Worm (Caenorhabditis elegans) whole organism, late embryonic: ENCODE data around the gene abu-13.
A peak's percentile ranks its signal among the peaks of the same experiment; 100 is the strongest.
"Not testable (repeated sequence)": the region's sequence is repeated elsewhere in the genome, so short reads cannot be mapped to it uniquely, and the experiment has no call there.

ENCODE experiments used
- C38D4.7 ChIP-seq: fragments of 200-800 bp; sonication (Bioruptor generic); optimal IDR thresholded peaks from 2 replicates; lab custom pipeline; 2018; ENCODE audit warnings: mild to moderate bottlenecking, missing genetic modification characterization, moderate library complexity, missing compliant biosample characterization
- F13H6.1 ChIP-seq: sonication (generic microtip); optimal IDR thresholded peaks from 2 replicates; lab custom pipeline; 2016; ENCODE audit warnings: missing genetic modification characterization, missing compliant biosample characterization
- K02D7.2 ChIP-seq: sonication (generic microtip); optimal IDR thresholded peaks from 2 replicates; lab custom pipeline; 2017; ENCODE audit warnings: mild to moderate bottlenecking, missing genetic modification characterization, missing compliant biosample characterization
- T23F11.4 ChIP-seq: fragments of 200-800 bp; sonication (Bioruptor generic); optimal IDR thresholded peaks from 2 replicates; lab custom pipeline; 2018; ENCODE audit warnings: mild to moderate bottlenecking, missing genetic modification characterization, missing compliant biosample characterization
- Y22D7AL.16 ChIP-seq: sonication (generic microtip); optimal IDR thresholded peaks from 2 replicates; lab custom pipeline; 2016; ENCODE audit warnings: missing genetic modification characterization, missing compliant biosample characterization
- ahr-1 ChIP-seq: sonication (generic microtip); optimal IDR thresholded peaks from 2 replicates; lab custom pipeline; 2016; ENCODE audit warnings: missing genetic modification characterization, missing compliant biosample characterization
- ama-1 ChIP-seq: fragments of 150-350 bp; optimal IDR thresholded peaks from 2 replicates; lab custom pipeline; 2014
- ceh-14 ChIP-seq: sonication (generic microtip); optimal IDR thresholded peaks from 2 replicates; lab custom pipeline; 2016; ENCODE audit warnings: missing genotype, missing genetic modification characterization, missing compliant biosample characterization
- ceh-18 ChIP-seq: sonication (generic microtip); optimal IDR thresholded peaks from 2 replicates; lab custom pipeline; 2016; ENCODE audit warnings: missing genetic modification characterization, missing compliant biosample characterization
- ceh-19 ChIP-seq: fragments of 200-800 bp; sonication (Bioruptor generic); optimal IDR thresholded peaks from 2 replicates; lab custom pipeline; 2018; ENCODE audit warnings: mild to moderate bottlenecking, missing genetic modification characterization, missing compliant biosample characterization
- ceh-24 ChIP-seq: sonication (generic microtip); optimal IDR thresholded peaks from 2 replicates; lab custom pipeline; 2016; ENCODE audit warnings: mild to moderate bottlenecking, missing genetic modification characterization, missing compliant biosample characterization
- ceh-30 ChIP-seq: fragments of 150-350 bp; optimal IDR thresholded peaks from 2 replicates; lab custom pipeline; 2014; ENCODE audit warnings: missing biosample characterization, missing genetic modification characterization
- ceh-31 ChIP-seq: sonication (generic microtip); optimal IDR thresholded peaks from 2 replicates; lab custom pipeline; 2016; ENCODE audit warnings: missing genetic modification characterization, missing compliant biosample characterization
- ceh-34 ChIP-seq: sonication (generic microtip); optimal IDR thresholded peaks from 2 replicates; lab custom pipeline; 2016; ENCODE audit warnings: mild to moderate bottlenecking, missing genetic modification characterization, missing compliant biosample characterization
- ceh-45 ChIP-seq: fragments of 200-800 bp; sonication (Bioruptor generic); IDR thresholded peaks from 2 replicates; pipeline ENCODE4 v1.3.6; 2022; ENCODE audit warnings: missing genetic modification reagents, missing genetic modification characterization, missing compliant biosample characterization
- ceh-9 ChIP-seq: sonication (generic microtip); optimal IDR thresholded peaks from 2 replicates; lab custom pipeline; 2016; ENCODE audit warnings: mild to moderate bottlenecking, missing genetic modification characterization, inconsistent platforms, missing compliant biosample characterization
- dmd-4 ChIP-seq: sonication (generic microtip); optimal IDR thresholded peaks from 2 replicates; lab custom pipeline; 2016; ENCODE audit warnings: borderline replicate concordance, missing genetic modification characterization, missing compliant biosample characterization
- elt-2 ChIP-seq: sonication (generic microtip); optimal IDR thresholded peaks from 2 replicates; lab custom pipeline; 2016; ENCODE audit warnings: missing genetic modification reagents, missing genetic modification characterization, missing compliant biosample characterization
- elt-4 ChIP-seq: sonication (generic microtip); optimal IDR thresholded peaks from 2 replicates; lab custom pipeline; 2016; ENCODE audit warnings: missing genetic modification characterization, missing compliant biosample characterization
- ets-4 ChIP-seq: sonication (generic microtip); optimal IDR thresholded peaks from 2 replicates; lab custom pipeline; 2016; ENCODE audit warnings: missing genetic modification characterization, missing compliant biosample characterization
- eyg-1 ChIP-seq: sonication (generic microtip); optimal IDR thresholded peaks from 2 replicates; lab custom pipeline; 2016; ENCODE audit warnings: missing genotype, missing genetic modification characterization, missing compliant biosample characterization
- gmeb-2 ChIP-seq: sonication (generic microtip); optimal IDR thresholded peaks from 2 replicates; lab custom pipeline; 2016; ENCODE audit warnings: missing genetic modification characterization, inconsistent platforms, missing compliant biosample characterization
- hlh-13 ChIP-seq: fragments of 200-800 bp; sonication (Bioruptor generic); optimal IDR thresholded peaks from 2 replicates; lab custom pipeline; 2018; ENCODE audit warnings: mild to moderate bottlenecking, missing genetic modification characterization, missing compliant biosample characterization
- hlh-15 ChIP-seq: sonication (generic microtip); optimal IDR thresholded peaks from 2 replicates; lab custom pipeline; 2016; ENCODE audit warnings: missing genetic modification characterization, missing compliant biosample characterization
- hlh-30 ChIP-seq: sonication (generic microtip); optimal IDR thresholded peaks from 2 replicates; lab custom pipeline; 2017; ENCODE audit warnings: antibody characterized with exemption, missing genetic modification characterization, missing compliant biosample characterization; ENCODE audit not compliant: insufficient read depth
- hlh-8 ChIP-seq: sonication (generic microtip); optimal IDR thresholded peaks from 2 replicates; lab custom pipeline; 2016; ENCODE audit warnings: missing genotype, missing genetic modification characterization, missing compliant biosample characterization
- lim-6 ChIP-seq: sonication (generic microtip); optimal IDR thresholded peaks from 2 replicates; lab custom pipeline; 2016; ENCODE audit warnings: missing genetic modification characterization, missing compliant biosample characterization
- mec-3 ChIP-seq: sonication (generic microtip); optimal IDR thresholded peaks from 2 replicates; lab custom pipeline; 2016; ENCODE audit warnings: borderline replicate concordance, missing genetic modification characterization, missing compliant biosample characterization
- nfya-1 ChIP-seq: sonication (generic microtip); optimal IDR thresholded peaks from 2 replicates; lab custom pipeline; 2017; ENCODE audit warnings: missing genetic modification characterization, mild to moderate bottlenecking, missing compliant biosample characterization, antibody characterized with exemption, moderate library complexity
- nhr-11 ChIP-seq: fragments of 150-350 bp; optimal IDR thresholded peaks from 2 replicates; lab custom pipeline; 2014; ENCODE audit warnings: missing biosample characterization, missing genetic modification characterization
- nhr-232 ChIP-seq: sonication (generic microtip); optimal IDR thresholded peaks from 2 replicates; lab custom pipeline; 2016; ENCODE audit warnings: missing genetic modification characterization, missing compliant biosample characterization
- odd-2 ChIP-seq: sonication (generic microtip); optimal IDR thresholded peaks from 2 replicates; lab custom pipeline; 2017; ENCODE audit warnings: antibody characterized with exemption, mild to moderate bottlenecking, missing genetic modification characterization, missing compliant biosample characterization
- ref-2 ChIP-seq: sonication (generic microtip); optimal IDR thresholded peaks from 2 replicates; lab custom pipeline; 2016; ENCODE audit warnings: missing genetic modification characterization, missing compliant biosample characterization
- rnt-1 ChIP-seq: sonication (generic microtip); optimal IDR thresholded peaks from 2 replicates; lab custom pipeline; 2016; ENCODE audit warnings: missing genetic modification characterization, missing compliant biosample characterization
- sdc-2 ChIP-seq: sonication (generic microtip); optimal IDR thresholded peaks from 2 replicates; lab custom pipeline; 2016; ENCODE audit warnings: missing genotype, missing genetic modification characterization, missing compliant biosample characterization
- sox-2 ChIP-seq: fragments of 200-800 bp; sonication (Bioruptor generic); IDR thresholded peaks from 2 replicates; pipeline ENCODE4 v1.3.6; 2022; ENCODE audit warnings: missing genetic modification reagents, missing genetic modification characterization, missing compliant biosample characterization
- syd-9 ChIP-seq: sonication (generic microtip); optimal IDR thresholded peaks from 2 replicates; lab custom pipeline; 2016; ENCODE audit warnings: mild to moderate bottlenecking, missing genetic modification characterization, moderate library complexity, missing compliant biosample characterization
- tbx-2 ChIP-seq: sonication (generic microtip); optimal IDR thresholded peaks from 2 replicates; lab custom pipeline; 2016; ENCODE audit warnings: missing genetic modification characterization, missing compliant biosample characterization
- tbx-7 ChIP-seq: sonication (generic microtip); optimal IDR thresholded peaks from 2 replicates; lab custom pipeline; 2016; ENCODE audit warnings: missing genotype, missing genetic modification characterization, missing compliant biosample characterization
- ttx-3 ChIP-seq: sonication (generic microtip); optimal IDR thresholded peaks from 2 replicates; lab custom pipeline; 2016; ENCODE audit warnings: missing genetic modification reagents, missing genetic modification characterization, missing compliant biosample characterization
- unc-55 ChIP-seq: sonication (generic microtip); optimal IDR thresholded peaks from 2 replicates; lab custom pipeline; 2017; ENCODE audit warnings: missing biosample characterization, missing genetic modification reagents, missing genetic modification characterization
- ztf-16 ChIP-seq: sonication (generic microtip); optimal IDR thresholded peaks from 2 replicates; lab custom pipeline; 2017; ENCODE audit warnings: missing genetic modification characterization, missing compliant biosample characterization

Gene abu-13

ce11 chrIII:6989201-6989600 lies 43.5 kb upstream of the abu-13 start:
- TF ChIP-seq syd-9 (tag; lab: Kevin White, UChicago) (no peak), odd-2 (tag; lab: Kevin White, UChicago) (no peak), nfya-1 (no peak), K02D7.2 (tag; lab: Kevin White, UChicago) (no peak), elt-2 (tag; lab: Kevin White, UChicago) (no peak), sox-2 (no peak), ahr-1 (tag; lab: Kevin White, UChicago) (no peak), C38D4.7 (GFP tag; lab: Kevin White, UChicago) (no peak), tbx-7 (tag; lab: Kevin White, UChicago) (no peak), ceh-9 (tag; lab: Kevin White, UChicago) (no peak), ceh-45 (GFP tag; lab: Robert Waterston, UW) (no peak), nhr-232 (tag; lab: Kevin White, UChicago) (no peak), ama-1 (lab: Kevin White, UChicago) (no peak), Y22D7AL.16 (tag; lab: Kevin White, UChicago) (no peak), dmd-4 (tag; lab: Kevin White, UChicago) (no peak), lim-6 (tag; lab: Kevin White, UChicago) (no peak), ztf-16 (tag; lab: Kevin White, UChicago) (no peak), eyg-1 (tag; lab: Kevin White, UChicago) (no peak), sdc-2 (tag; lab: Kevin White, UChicago) (no peak)

ce11 chrIII:6988060-6988459 lies 42.4 kb upstream of the abu-13 start:
- peak; percentile 78 for TF ChIP-seq ceh-18
- no peak for TF ChIP-seq rnt-1 (tag; lab: Kevin White, UChicago)

ce11 chrIII:6981989-6982553 lies 36.4 kb upstream of the abu-13 start, which contains the start of gene F31E3.6:
F31E3.6 (plus strand) TSS chrIII:6982081.
- not testable (repeated sequence) for TF ChIP-seq ceh-18; nfya-1; Y22D7AL.16 (tag; lab: Kevin White, UChicago)

ce11 chrIII:6979584-6979983 lies 33.9 kb upstream of the abu-13 start, which contains the start of gene ceh-20:
ceh-20 (plus strand) TSS chrIII:6979884.
- TF ChIP-seq ceh-24 (tag; lab: Kevin White, UChicago) (no peak), unc-55 (GFP tag; lab: Kevin White, UChicago) (no peak), F13H6.1 (no peak), hlh-15 (no peak), tbx-7 (tag; lab: Kevin White, UChicago) (no peak), ets-4 (tag; lab: Kevin White, UChicago) (no peak), ahr-1 (tag; lab: Kevin White, UChicago) (no peak), T23F11.4 (GFP tag; lab: Kevin White, UChicago) (no peak), syd-9 (tag; lab: Kevin White, UChicago) (no peak), sox-2 (no peak), elt-4 (tag; lab: Kevin White, UChicago) (no peak), ceh-30 (no peak), gmeb-2 (tag; lab: Kevin White, UChicago) (no peak), ama-1 (lab: Kevin White, UChicago) (no peak)

ce11 chrIII:6978875-6979274 lies 33.2 kb upstream of the abu-13 start:
- no peak for TF ChIP-seq ceh-14 (tag; lab: Kevin White, UChicago)
- TF ChIP-seq ceh-30, result no peak
- TF ChIP-seq nfya-1, result peak; percentile 60
- TF ChIP-seq K02D7.2 (tag; lab: Kevin White, UChicago), result no peak
- TF ChIP-seq ref-2 (tag; lab: Kevin White, UChicago), result peak; percentile 62
- TF ChIP-seq ceh-31, result peak; percentile 65
- no peak for TF ChIP-seq elt-4 (tag; lab: Kevin White, UChicago)
- TF ChIP-seq rnt-1 (tag; lab: Kevin White, UChicago), result peak; percentile 39
- no peak for TF ChIP-seq hlh-13 (GFP tag; lab: Kevin White, UChicago)
- TF ChIP-seq Y22D7AL.16 (tag; lab: Kevin White, UChicago), result no peak
- peak; percentile 56 for TF ChIP-seq hlh-30 (tag; lab: Kevin White, UChicago)
- TF ChIP-seq hlh-8 (tag; lab: Kevin White, UChicago), result peak; percentile 94
- peak; percentile 37 for TF ChIP-seq ceh-34 (tag; lab: Kevin White, UChicago)
- no peak for TF ChIP-seq ama-1 (lab: Kevin White, UChicago)
- peak; percentile 18 for TF ChIP-seq ceh-18
- TF ChIP-seq ceh-19 (GFP tag; lab: Kevin White, UChicago), result no peak
- no peak for TF ChIP-seq C38D4.7 (GFP tag; lab: Kevin White, UChicago)
- no peak for TF ChIP-seq nhr-11
- no peak for TF ChIP-seq syd-9 (tag; lab: Kevin White, UChicago)
- no peak for TF ChIP-seq ets-4 (tag; lab: Kevin White, UChicago)
- peak; percentile 60 for TF ChIP-seq tbx-2 (tag; lab: Kevin White, UChicago)
- TF ChIP-seq ttx-3 (tag; lab: Kevin White, UChicago), result no peak
- TF ChIP-seq mec-3 (tag; lab: Kevin White, UChicago), result no peak
- no peak for TF ChIP-seq nhr-232 (tag; lab: Kevin White, UChicago)
